Worm (Caenorhabditis elegans) whole organism, late embryonic: ENCODE results near the gene nhr-39.

Experiments
- C08G9.2 ChIP-seq: sonication (generic microtip); optimal IDR thresholded peaks from 2 replicates; lab custom pipeline; 2016; ENCODE audit warnings: mild to moderate bottlenecking, missing genetic modification characterization, moderate library complexity, missing compliant biosample characterization
- C38D4.7 ChIP-seq: fragments of 200-800 bp; sonication (Bioruptor generic); optimal IDR thresholded peaks from 2 replicates; lab custom pipeline; 2018; ENCODE audit warnings: mild to moderate bottlenecking, missing genetic modification characterization, moderate library complexity, missing compliant biosample characterization
- K02D7.2 ChIP-seq: sonication (generic microtip); optimal IDR thresholded peaks from 2 replicates; lab custom pipeline; 2017; ENCODE audit warnings: mild to moderate bottlenecking, missing genetic modification characterization, missing compliant biosample characterization
- K09A11.1 ChIP-seq: sonication (generic microtip); optimal IDR thresholded peaks from 2 replicates; lab custom pipeline; 2017; ENCODE audit warnings: antibody characterized with exemption, mild to moderate bottlenecking, missing genetic modification characterization, missing compliant biosample characterization; ENCODE audit not compliant: insufficient read depth
- T23F11.4 ChIP-seq: fragments of 200-800 bp; sonication (Bioruptor generic); optimal IDR thresholded peaks from 2 replicates; lab custom pipeline; 2018; ENCODE audit warnings: mild to moderate bottlenecking, missing genetic modification characterization, missing compliant biosample characterization
- ahr-1 ChIP-seq: sonication (generic microtip); optimal IDR thresholded peaks from 2 replicates; lab custom pipeline; 2016; ENCODE audit warnings: missing genetic modification characterization, missing compliant biosample characterization
- ceh-14 ChIP-seq: sonication (generic microtip); optimal IDR thresholded peaks from 2 replicates; lab custom pipeline; 2016; ENCODE audit warnings: missing genotype, missing genetic modification characterization, missing compliant biosample characterization
- ceh-9 ChIP-seq: sonication (generic microtip); optimal IDR thresholded peaks from 2 replicates; lab custom pipeline; 2016; ENCODE audit warnings: mild to moderate bottlenecking, missing genetic modification characterization, inconsistent platforms, missing compliant biosample characterization
- che-1 ChIP-seq: sonication (generic microtip); optimal IDR thresholded peaks from 2 replicates; lab custom pipeline; 2016; ENCODE audit warnings: mild to moderate bottlenecking, missing genetic modification characterization, missing compliant biosample characterization
- dve-1 ChIP-seq: sonication (generic microtip); optimal IDR thresholded peaks from 2 replicates; lab custom pipeline; 2017; ENCODE audit warnings: antibody characterized with exemption, mild to moderate bottlenecking, missing genetic modification characterization, missing compliant biosample characterization
- elt-2 ChIP-seq: sonication (generic microtip); optimal IDR thresholded peaks from 2 replicates; lab custom pipeline; 2016; ENCODE audit warnings: missing genetic modification reagents, missing genetic modification characterization, missing compliant biosample characterization
- elt-4 ChIP-seq: sonication (generic microtip); optimal IDR thresholded peaks from 2 replicates; lab custom pipeline; 2016; ENCODE audit warnings: missing genetic modification characterization, missing compliant biosample characterization
- eyg-1 ChIP-seq: sonication (generic microtip); optimal IDR thresholded peaks from 2 replicates; lab custom pipeline; 2016; ENCODE audit warnings: missing genotype, missing genetic modification characterization, missing compliant biosample characterization
- fax-1 ChIP-seq: sonication (generic microtip); optimal IDR thresholded peaks from 2 replicates; lab custom pipeline; 2016; ENCODE audit warnings: missing genotype, missing genetic modification characterization, missing compliant biosample characterization
- gmeb-2 ChIP-seq: sonication (generic microtip); optimal IDR thresholded peaks from 2 replicates; lab custom pipeline; 2016; ENCODE audit warnings: missing genetic modification characterization, inconsistent platforms, missing compliant biosample characterization
- hlh-13 ChIP-seq: fragments of 200-800 bp; sonication (Bioruptor generic); optimal IDR thresholded peaks from 2 replicates; lab custom pipeline; 2018; ENCODE audit warnings: mild to moderate bottlenecking, missing genetic modification characterization, missing compliant biosample characterization
- hlh-30 ChIP-seq: sonication (generic microtip); optimal IDR thresholded peaks from 2 replicates; lab custom pipeline; 2017; ENCODE audit warnings: antibody characterized with exemption, missing genetic modification characterization, missing compliant biosample characterization; ENCODE audit not compliant: insufficient read depth
- hlh-6 ChIP-seq: sonication (generic microtip); optimal IDR thresholded peaks from 2 replicates; lab custom pipeline; 2016; ENCODE audit warnings: missing genotype, missing genetic modification characterization, missing compliant biosample characterization
- lim-6 ChIP-seq: sonication (generic microtip); optimal IDR thresholded peaks from 2 replicates; lab custom pipeline; 2016; ENCODE audit warnings: missing genetic modification characterization, missing compliant biosample characterization
- lin-11 ChIP-seq: fragments of 200-800 bp; sonication (Bioruptor generic); optimal IDR thresholded peaks from 2 replicates; lab custom pipeline; 2018; ENCODE audit warnings: mild to moderate bottlenecking, missing genetic modification characterization, missing compliant biosample characterization
- mec-3 ChIP-seq: sonication (generic microtip); optimal IDR thresholded peaks from 2 replicates; lab custom pipeline; 2016; ENCODE audit warnings: borderline replicate concordance, missing genetic modification characterization, missing compliant biosample characterization
- nfya-1 ChIP-seq: sonication (generic microtip); optimal IDR thresholded peaks from 2 replicates; lab custom pipeline; 2017; ENCODE audit warnings: missing genetic modification characterization, mild to moderate bottlenecking, missing compliant biosample characterization, antibody characterized with exemption, moderate library complexity
- nhr-232 ChIP-seq: sonication (generic microtip); optimal IDR thresholded peaks from 2 replicates; lab custom pipeline; 2016; ENCODE audit warnings: missing genetic modification characterization, missing compliant biosample characterization
- npax-4 ChIP-seq: sonication (generic microtip); optimal IDR thresholded peaks from 2 replicates; lab custom pipeline; 2016; ENCODE audit warnings: missing genetic modification characterization, missing compliant biosample characterization
- odd-2 ChIP-seq: sonication (generic microtip); optimal IDR thresholded peaks from 2 replicates; lab custom pipeline; 2017; ENCODE audit warnings: antibody characterized with exemption, mild to moderate bottlenecking, missing genetic modification characterization, missing compliant biosample characterization
- pag-3 ChIP-seq: sonication (generic microtip); optimal IDR thresholded peaks from 2 replicates; lab custom pipeline; 2016; ENCODE audit warnings: missing compliant biosample characterization, missing genetic modification characterization, borderline replicate concordance
- pat-9 ChIP-seq: fragments of 200-800 bp; sonication (Bioruptor generic); optimal IDR thresholded peaks from 2 replicates; lab custom pipeline; 2018; ENCODE audit warnings: mild to moderate bottlenecking, missing genetic modification characterization, moderate library complexity, missing compliant biosample characterization
- pha-4 ChIP-seq: fragments of 150-350 bp; optimal IDR thresholded peaks from 2 replicates; lab custom pipeline; 2018; ENCODE audit warnings: missing biosample characterization, missing genetic modification reagents, missing genetic modification characterization
- pqm-1 ChIP-seq: sonication (generic microtip); optimal IDR thresholded peaks from 2 replicates; lab custom pipeline; 2016; ENCODE audit warnings: missing genetic modification characterization, missing compliant biosample characterization
- rnt-1 ChIP-seq: sonication (generic microtip); optimal IDR thresholded peaks from 2 replicates; lab custom pipeline; 2016; ENCODE audit warnings: missing genetic modification characterization, missing compliant biosample characterization
- sdc-2 ChIP-seq: sonication (generic microtip); optimal IDR thresholded peaks from 2 replicates; lab custom pipeline; 2016; ENCODE audit warnings: missing genotype, missing genetic modification characterization, missing compliant biosample characterization
- sox-2 ChIP-seq: fragments of 200-800 bp; sonication (Bioruptor generic); IDR thresholded peaks from 2 replicates; pipeline ENCODE4 v1.3.6; 2022; ENCODE audit warnings: missing genetic modification reagents, missing genetic modification characterization, missing compliant biosample characterization
- tbx-2 ChIP-seq: sonication (generic microtip); optimal IDR thresholded peaks from 2 replicates; lab custom pipeline; 2016; ENCODE audit warnings: missing genetic modification characterization, missing compliant biosample characterization
- tbx-7 ChIP-seq: sonication (generic microtip); optimal IDR thresholded peaks from 2 replicates; lab custom pipeline; 2016; ENCODE audit warnings: missing genotype, missing genetic modification characterization, missing compliant biosample characterization
- ttx-3 ChIP-seq: sonication (generic microtip); optimal IDR thresholded peaks from 2 replicates; lab custom pipeline; 2016; ENCODE audit warnings: missing genetic modification reagents, missing genetic modification characterization, missing compliant biosample characterization
- zip-5 ChIP-seq: sonication (generic microtip); optimal IDR thresholded peaks from 2 replicates; lab custom pipeline; 2016; ENCODE audit warnings: missing genetic modification characterization, missing compliant biosample characterization
- ztf-16 ChIP-seq: sonication (generic microtip); optimal IDR thresholded peaks from 2 replicates; lab custom pipeline; 2017; ENCODE audit warnings: missing genetic modification characterization, missing compliant biosample characterization

The nhr-39 gene

ce11 chrV:9303026-9303425 lies at the start of gene nhr-39:
Gene nhr-39, plus strand, starts transcription at chrV:9303326.
- no peak for TF ChIP-seq pha-4
- TF ChIP-seq sox-2 (GFP tag; lab: Robert Waterston, UW) = no peak
- no peak for TF ChIP-seq tbx-2 (tag; lab: Kevin White, UChicago)
- no peak for TF ChIP-seq hlh-6 (tag; lab: Kevin White, UChicago)
- TF ChIP-seq rnt-1 (tag; lab: Kevin White, UChicago) = no peak
- TF ChIP-seq T23F11.4 (GFP tag; lab: Kevin White, UChicago) = no peak
- no peak for TF ChIP-seq ceh-14 (tag; lab: Kevin White, UChicago)
- TF ChIP-seq sdc-2 (tag; lab: Kevin White, UChicago) = no peak
- no peak for TF ChIP-seq pat-9 (tag; lab: Kevin White, UChicago)
- TF ChIP-seq nfya-1 (tag; lab: Kevin White, UChicago) = no peak
- TF ChIP-seq tbx-7 (tag; lab: Kevin White, UChicago) = no peak
- TF ChIP-seq mec-3 (tag; lab: Kevin White, UChicago) = no peak
- no peak for TF ChIP-seq eyg-1 (tag; lab: Kevin White, UChicago)
- no peak for TF ChIP-seq pqm-1 (tag; lab: Kevin White, UChicago)
- TF ChIP-seq ztf-16 (tag; lab: Kevin White, UChicago) = no peak

- TF ChIP-seq elt-2 (tag; lab: Kevin White, UChicago) (peak; percentile 58), ceh-9 (tag; lab: Kevin White, UChicago) (no peak)
Observed at ce11 chrV:9254012-9254696, 49.0 kb upstream of the nhr-39 start, which contains the start of gene F07C3.9. Gene F07C3.9, minus strand, starts transcription at chrV:9254646.

- TF ChIP-seq T23F11.4 (GFP tag; lab: Kevin White, UChicago) (no peak), rnt-1 (tag; lab: Kevin White, UChicago) (no peak), npax-4 (no peak), odd-2 (tag; lab: Kevin White, UChicago) (no peak), ztf-16 (tag; lab: Kevin White, UChicago) (no peak), nhr-232 (no peak), lim-6 (tag; lab: Kevin White, UChicago) (no peak), pqm-1 (tag; lab: Kevin White, UChicago) (no peak), nfya-1 (tag; lab: Kevin White, UChicago) (no peak), gmeb-2 (tag; lab: Kevin White, UChicago) (no peak), ttx-3 (tag; lab: Kevin White, UChicago) (no peak), sox-2 (GFP tag; lab: Robert Waterston, UW) (no peak), elt-2 (tag; lab: Kevin White, UChicago) (no peak)
Observed at ce11 chrV:9255480-9255879, 47.6 kb upstream of the nhr-39 start.

- TF ChIP-seq C08G9.2 (tag; lab: Kevin White, UChicago) (no peak), K09A11.1 (no peak), che-1 (tag; lab: Kevin White, UChicago) (no peak), elt-4 (tag; lab: Kevin White, UChicago) (no peak), fax-1 (tag; lab: Kevin White, UChicago) (no peak), zip-5 (no peak), ahr-1 (tag; lab: Kevin White, UChicago) (no peak), tbx-7 (tag; lab: Kevin White, UChicago) (no peak), odd-2 (tag; lab: Kevin White, UChicago) (no peak)
- TF ChIP-seq, all 69 proteins: peak for 0
Observed at ce11 chrV:9257467-9257866, 45.7 kb upstream of the nhr-39 start, which contains the start of gene F07C3.16. Gene F07C3.16, minus strand, starts transcription at chrV:9257567.

- TF ChIP-seq mec-3 (tag; lab: Kevin White, UChicago) = no peak
- no peak for TF ChIP-seq hlh-30 (tag; lab: Kevin White, UChicago)
- TF ChIP-seq che-1 (tag; lab: Kevin White, UChicago) = no peak
- no peak for TF ChIP-seq hlh-13 (GFP tag; lab: Kevin White, UChicago)
- TF ChIP-seq K02D7.2 (tag; lab: Kevin White, UChicago) = no peak
- TF ChIP-seq ceh-14 (tag; lab: Kevin White, UChicago) = no peak
- TF ChIP-seq dve-1 = no peak
- TF ChIP-seq lin-11 (tag; lab: Kevin White, UChicago) = no peak
- no peak for TF ChIP-seq pag-3 (tag; lab: Kevin White, UChicago)
- no peak for TF ChIP-seq ztf-16 (tag; lab: Kevin White, UChicago)
- TF ChIP-seq C38D4.7 (GFP tag; lab: Kevin White, UChicago) = no peak
- TF ChIP-seq, all 69 proteins: peak for 0
Observed at ce11 chrV:9260411-9260810, 42.7 kb upstream of the nhr-39 start.
